Worm (Caenorhabditis elegans): ENCODE measurements around the gene dhs-11.

dhs-11 gene

ce11 chrIII:10596387-10596786 lies 46.3 kb downstream of the dhs-11 start, which contains the start of gene Y39A1A.3:
Y39A1A.3 (minus strand) TSS chrIII:10596487.
- no peak for TF ChIP-seq nhr-11 (tag; optimal IDR thresholded peaks at IDR 0.05)
- TF ChIP-seq zip-5 (tag; optimal IDR thresholded peaks at IDR 0.05), result no peak
- TF ChIP-seq fkh-10 (GFP tag; optimal IDR thresholded peaks at IDR 0.05), result no peak
- TF ChIP-seq ceh-19 (GFP tag; optimal IDR thresholded peaks at IDR 0.05), result no peak
- no peak for TF ChIP-seq dve-1 (tag; optimal IDR thresholded peaks at IDR 0.05)
- TF ChIP-seq nhr-232 (tag; optimal IDR thresholded peaks at IDR 0.05), result no peak
- TF ChIP-seq unc-42 (tag; optimal IDR thresholded peaks at IDR 0.05), result no peak
- TF ChIP-seq tbx-7 (tag; optimal IDR thresholded peaks at IDR 0.05), result no peak
- no peak for TF ChIP-seq F13H6.1 (tag; optimal IDR thresholded peaks at IDR 0.05)
- TF ChIP-seq hlh-30 (tag; optimal IDR thresholded peaks at IDR 0.05; ENCODE audit: insufficient read depth), result no peak
- TF ChIP-seq unc-3 (GFP tag; conservative IDR thresholded peaks at IDR 0.05), result no peak
- no peak for TF ChIP-seq unc-3 (tag; optimal IDR thresholded peaks at IDR 0.05)
- TF ChIP-seq sox-2 (GFP tag; IDR thresholded peaks at IDR 0.05), result no peak
- no peak for TF ChIP-seq pat-9 (tag; optimal IDR thresholded peaks at IDR 0.05)
- TF ChIP-seq che-1 (tag; optimal IDR thresholded peaks at IDR 0.05), result no peak
- TF ChIP-seq ceh-30 (tag; optimal IDR thresholded peaks at IDR 0.05), result no peak
- no peak for TF ChIP-seq pax-1 (tag; optimal IDR thresholded peaks at IDR 0.05)
- TF ChIP-seq ceh-22 (tag; optimal IDR thresholded peaks at IDR 0.05), result no peak
- TF ChIP-seq K02D7.2 (tag; optimal IDR thresholded peaks at IDR 0.05), result no peak
- no peak for TF ChIP-seq elt-4 (tag; optimal IDR thresholded peaks at IDR 0.05)
- TF ChIP-seq ceh-45 (GFP tag; IDR thresholded peaks at IDR 0.05), result no peak

ce11 chrIII:10595066-10595465 lies 47.6 kb downstream of the dhs-11 start, which contains the start of gene Y45F3A.9:
Y45F3A.9 (minus strand) TSS chrIII:10595166.
- TF ChIP-seq elt-2 (tag; optimal IDR thresholded peaks at IDR 0.05), result no peak
- TF ChIP-seq zip-5 (tag; optimal IDR thresholded peaks at IDR 0.05), result no peak
- no peak for TF ChIP-seq ttx-3 (tag; optimal IDR thresholded peaks at IDR 0.05)
- TF ChIP-seq pha-2 (tag; optimal IDR thresholded peaks at IDR 0.05), result no peak

ce11 chrIII:10592729-10593128 lies 49.9 kb downstream of the dhs-11 start, which contains the start of gene Y45F3A.8:
Y45F3A.8 (minus strand) TSS chrIII:10592829.
- TF ChIP-seq unc-3 (GFP tag; conservative IDR thresholded peaks at IDR 0.05) (no peak), unc-3 (tag; optimal IDR thresholded peaks at IDR 0.05) (no peak), nfya-1 (tag; optimal IDR thresholded peaks at IDR 0.05) (no peak), ahr-1 (tag; optimal IDR thresholded peaks at IDR 0.05) (no peak), npax-4 (tag; optimal IDR thresholded peaks at IDR 0.05) (no peak), syd-9 (tag; optimal IDR thresholded peaks at IDR 0.05) (no peak), lim-6 (tag; optimal IDR thresholded peaks at IDR 0.05) (no peak), hlh-13 (GFP tag; optimal IDR thresholded peaks at IDR 0.05) (no peak), ceh-19 (GFP tag; optimal IDR thresholded peaks at IDR 0.05) (no peak), ceh-2 (tag; optimal IDR thresholded peaks at IDR 0.05) (no peak)

- no peak for TF ChIP-seq hlh-6 (tag; optimal IDR thresholded peaks at IDR 0.05)
- no peak for TF ChIP-seq sox-2 (GFP tag; IDR thresholded peaks at IDR 0.05)
- no peak for TF ChIP-seq sox-4 (tag; optimal IDR thresholded peaks at IDR 0.05)
- TF ChIP-seq pqm-1 (tag; optimal IDR thresholded peaks at IDR 0.05), result no peak
- TF ChIP-seq tbx-7 (tag; optimal IDR thresholded peaks at IDR 0.05), result no peak
- no peak for TF ChIP-seq hlh-30 (tag; optimal IDR thresholded peaks at IDR 0.05; ENCODE audit: insufficient read depth)
- TF ChIP-seq mec-3 (tag; optimal IDR thresholded peaks at IDR 0.05; ENCODE audit: borderline replicate concordance), result no peak
- TF ChIP-seq unc-55 (GFP tag; optimal IDR thresholded peaks at IDR 0.05), result no peak
- no peak for TF ChIP-seq pha-4 (tag; optimal IDR thresholded peaks at IDR 0.05)
Observed at ce11 chrIII:10592074-10592473, 50.6 kb downstream of the dhs-11 start.
